Fruit fly (Drosophila melanogaster) whole organism, embryonic: ENCODE data around the gene ND-13A.

Experiments used
- Abd-B ChIP-seq: fragments of 200-800 bp; sonication (Bioruptor generic); optimal IDR thresholded peaks from 2 replicates; lab custom pipeline; 2018; ENCODE audit warnings: missing biosample characterization, mild to moderate bottlenecking, missing genetic modification characterization, moderate library complexity
- Awh ChIP-seq: fragments of 200-800 bp; sonication (Bioruptor generic); IDR thresholded peaks from 2 replicates; pipeline ENCODE4, ENCODE4 v1.3.6; 2022; ENCODE audit warnings: missing biosample characterization, missing genetic modification characterization
- B-H2 ChIP-seq: fragments of 200-800 bp; sonication (Bioruptor generic); optimal IDR thresholded peaks from 2 replicates; lab custom pipeline; 2018; ENCODE audit warnings: missing biosample characterization, mild to moderate bottlenecking, missing genetic modification characterization
- Bdp1 ChIP-seq: fragments of 200-800 bp; sonication (Bioruptor generic); optimal IDR thresholded peaks from 3 replicates; lab custom pipeline; 2016; ENCODE audit warnings: missing biosample characterization, missing genetic modification characterization
- Bgb ChIP-seq: fragments of 200-800 bp; sonication (Bioruptor generic); IDR thresholded peaks from 2 replicates; pipeline ENCODE4 v1.3.6; 2022; ENCODE audit warnings: missing biosample characterization, missing genetic modification characterization; ENCODE audit not compliant: partially characterized antibody
- Blimp-1 ChIP-seq: fragments of 200-800 bp; sonication (Bioruptor generic); optimal IDR thresholded peaks from 3 replicates; lab custom pipeline; 2018; ENCODE audit warnings: missing biosample characterization, missing genetic modification characterization, mild to moderate bottlenecking, moderate library complexity, missing genetic modification reagents
- CG10321 ChIP-seq: fragments of 200-800 bp; sonication (Bioruptor generic); IDR thresholded peaks from 2 replicates; pipeline ENCODE4 v1.3.6; 2022; ENCODE audit warnings: missing biosample characterization, missing genetic modification characterization
- CG10431 ChIP-seq: fragments of 200-800 bp; sonication (Bioruptor generic); optimal IDR thresholded peaks from 3 replicates; lab custom pipeline; 2018; ENCODE audit warnings: missing biosample characterization, mild to moderate bottlenecking, missing genetic modification characterization
- CG12104 ChIP-seq: fragments of 200-800 bp; sonication (Bioruptor generic); optimal IDR thresholded peaks from 3 replicates; lab custom pipeline; 2016; ENCODE audit warnings: missing biosample characterization, missing genetic modification characterization
- CG12236 ChIP-seq: fragments of 200-800 bp; sonication (Bioruptor generic); optimal IDR thresholded peaks from 2 replicates; lab custom pipeline; 2016; ENCODE audit warnings: missing biosample characterization, missing genetic modification characterization
- CG12299 ChIP-seq: fragments of 200-800 bp; sonication (Bioruptor generic); optimal IDR thresholded peaks from 2 replicates; lab custom pipeline; 2018; ENCODE audit warnings: missing biosample characterization, mild to moderate bottlenecking, missing genetic modification characterization
- CG12391 ChIP-seq: fragments of 200-800 bp; sonication (Bioruptor generic); optimal IDR thresholded peaks from 3 replicates; lab custom pipeline; 2018; ENCODE audit warnings: missing biosample characterization, mild to moderate bottlenecking, missing genetic modification characterization, moderate library complexity
- CG17361 ChIP-seq: fragments of 200-800 bp; sonication (Bioruptor generic); IDR thresholded peaks from 3 replicates; pipeline ENCODE4 v1.3.6; 2022; ENCODE audit warnings: missing biosample characterization, missing genetic modification characterization
- CG34422 ChIP-seq: fragments of 200-800 bp; sonication (Bioruptor generic); IDR thresholded peaks from 3 replicates; pipeline ENCODE4 v1.3.6; 2022; ENCODE audit warnings: missing biosample characterization, missing genetic modification characterization
- CG8359 ChIP-seq: fragments of 200-800 bp; sonication (Bioruptor generic); optimal IDR thresholded peaks from 2 replicates; lab custom pipeline; 2017; ENCODE audit warnings: missing biosample characterization, mild to moderate bottlenecking, missing genetic modification characterization, borderline replicate concordance
- CG9437 ChIP-seq: fragments of 200-800 bp; sonication (Bioruptor generic); optimal IDR thresholded peaks from 2 replicates; lab custom pipeline; 2018; ENCODE audit warnings: missing biosample characterization, mild to moderate bottlenecking, missing genetic modification characterization
- CG9727 ChIP-seq: fragments of 200-800 bp; sonication (Bioruptor generic); optimal IDR thresholded peaks from 3 replicates; lab custom pipeline; 2017; ENCODE audit warnings: missing biosample characterization, mild to moderate bottlenecking, missing genetic modification characterization
- Chrac-16 ChIP-seq: fragments of 200-800 bp; sonication (Bioruptor generic); optimal IDR thresholded peaks from 3 replicates; lab custom pipeline; 2016; ENCODE audit warnings: missing biosample characterization, missing genetic modification characterization
- D19A ChIP-seq: fragments of 200-800 bp; optimal IDR thresholded peaks from 3 replicates; lab custom pipeline; 2019; ENCODE audit warnings: missing biosample characterization, mild to moderate bottlenecking, missing genetic modification characterization, moderate library complexity
- Drgx ChIP-seq: fragments of 200-800 bp; sonication (Bioruptor generic); IDR thresholded peaks from 2 replicates; pipeline ENCODE4 v1.3.6; 2022; ENCODE audit warnings: missing biosample characterization, missing genetic modification characterization
- E2f1 ChIP-seq: fragments of 200-800 bp; sonication (Bioruptor generic); IDR thresholded peaks from 2 replicates; pipeline ENCODE4 v1.3.6; 2022; ENCODE audit warnings: missing biosample characterization, missing genetic modification characterization
- Gsc ChIP-seq: fragments of 200-800 bp; sonication (Bioruptor generic); IDR thresholded peaks from 2 replicates; pipeline ENCODE4 v1.3.6; 2022; ENCODE audit warnings: missing biosample characterization, missing genetic modification characterization
- H15 ChIP-seq: fragments of 200-800 bp; sonication (Bioruptor generic); IDR thresholded peaks from 3 replicates; pipeline ENCODE4 v1.3.6; 2022; ENCODE audit warnings: missing biosample characterization, missing genetic modification characterization
- HLH3B ChIP-seq: fragments of 200-800 bp; sonication (Bioruptor generic); IDR thresholded peaks from 2 replicates; pipeline ENCODE4 v1.3.6; 2022; ENCODE audit warnings: missing biosample characterization, missing genetic modification characterization
- Hr51 ChIP-seq, 2 experiments: fragments of 200-800 bp; sonication (Bioruptor generic); optimal IDR thresholded peaks; 2 replicates in 1 of 2; 3 replicates in 1 of 2; lab custom pipeline; 2016 to 2018; ENCODE audit warnings: missing biosample characterization in 2 of 2, missing genetic modification characterization in 2 of 2, mild to moderate bottlenecking in 1 of 2, moderate library complexity in 1 of 2
- Lim3 ChIP-seq: fragments of 200-800 bp; sonication (Bioruptor generic); IDR thresholded peaks from 2 replicates; pipeline ENCODE4 v1.3.6; 2022; ENCODE audit warnings: missing biosample characterization, missing genetic modification characterization
- Oli ChIP-seq: fragments of 200-800 bp; sonication (Bioruptor generic); optimal IDR thresholded peaks from 2 replicates; lab custom pipeline; 2018; ENCODE audit warnings: missing biosample characterization, mild to moderate bottlenecking, missing genetic modification characterization, moderate library complexity
- PHDP ChIP-seq: fragments of 200-800 bp; sonication (Bioruptor generic); optimal IDR thresholded peaks from 3 replicates; lab custom pipeline; 2018; ENCODE audit warnings: missing biosample characterization, mild to moderate bottlenecking, missing genetic modification characterization, moderate library complexity
- Sin3A ChIP-seq: fragments of >200 bp; optimal IDR thresholded peaks from 2 replicates; lab custom pipeline; 2018
- Sox102F ChIP-seq: fragments of 200-800 bp; sonication (Bioruptor generic); optimal IDR thresholded peaks from 2 replicates; lab custom pipeline; 2018; ENCODE audit warnings: missing biosample characterization, mild to moderate bottlenecking, missing genetic modification characterization, moderate library complexity
- TFAM ChIP-seq: fragments of 200-800 bp; sonication (Bioruptor generic); optimal IDR thresholded peaks from 2 replicates; lab custom pipeline; 2017; ENCODE audit warnings: missing biosample characterization, missing genetic modification characterization, inconsistent platforms
- abd-A ChIP-seq: fragments of 200-800 bp; sonication (Bioruptor generic); optimal IDR thresholded peaks from 3 replicates; lab custom pipeline; 2019; ENCODE audit warnings: missing biosample characterization, mild to moderate bottlenecking, missing genetic modification characterization, moderate library complexity
- amos ChIP-seq: fragments of 200-800 bp; sonication (Bioruptor generic); IDR thresholded peaks from 2 replicates; pipeline ENCODE4 v1.3.6; 2022; ENCODE audit warnings: missing biosample characterization, missing genetic modification characterization; ENCODE audit not compliant: partially characterized antibody
- caup ChIP-seq: fragments of 200-800 bp; sonication (Bioruptor generic); optimal IDR thresholded peaks from 3 replicates; lab custom pipeline; 2017; ENCODE audit warnings: missing biosample characterization, mild to moderate bottlenecking, missing genetic modification characterization, moderate library complexity; ENCODE audit not compliant: severe bottlenecking
- corto ChIP-seq: fragments of 200-800 bp; sonication (Bioruptor generic); optimal IDR thresholded peaks from 2 replicates; lab custom pipeline; 2016; ENCODE audit warnings: missing biosample characterization, mild to moderate bottlenecking, missing genetic modification characterization, moderate library complexity
- dysf ChIP-seq: fragments of 200-800 bp; sonication (Bioruptor generic); IDR thresholded peaks from 3 replicates; pipeline ENCODE4 v1.3.6; 2022; ENCODE audit warnings: missing biosample characterization, missing genetic modification characterization
- grn ChIP-seq: fragments of 200-800 bp; sonication (Bioruptor generic); optimal IDR thresholded peaks from 3 replicates; lab custom pipeline; 2017; ENCODE audit warnings: missing biosample characterization, missing genetic modification characterization
- her ChIP-seq: fragments of 200-800 bp; sonication (Bioruptor generic); optimal IDR thresholded peaks from 2 replicates; lab custom pipeline; 2016; ENCODE audit warnings: missing biosample characterization, missing genetic modification characterization
- lbe ChIP-seq: fragments of 200-800 bp; sonication (Bioruptor generic); optimal IDR thresholded peaks from 2 replicates; lab custom pipeline; 2016; ENCODE audit warnings: missing biosample characterization, mild to moderate bottlenecking, missing genetic modification characterization
- nom ChIP-seq: fragments of 200-800 bp; sonication (Bioruptor generic); optimal IDR thresholded peaks from 2 replicates; lab custom pipeline; 2017; ENCODE audit warnings: missing biosample characterization, missing genetic modification characterization, mild to moderate bottlenecking, moderate library complexity, missing genetic modification reagents
- oc ChIP-seq: fragments of 200-800 bp; sonication (Bioruptor generic); optimal IDR thresholded peaks from 2 replicates; lab custom pipeline; 2018; ENCODE audit warnings: missing biosample characterization, mild to moderate bottlenecking, missing genetic modification characterization, moderate library complexity
- psq ChIP-seq: fragments of 200-800 bp; sonication (Bioruptor generic); optimal IDR thresholded peaks from 2 replicates; lab custom pipeline; 2017; ENCODE audit warnings: missing biosample characterization, missing genetic modification characterization
- sens ChIP-seq: fragments of 200-800 bp; sonication (Bioruptor generic); peaks from one replicate; lab custom pipeline; 2016; ENCODE audit warnings: missing biosample characterization, missing genetic modification characterization
- sens-2 ChIP-seq: fragments of 200-800 bp; sonication (Bioruptor generic); IDR thresholded peaks from 2 replicates; pipeline ENCODE4 v1.3.6; 2022; ENCODE audit warnings: missing biosample characterization, missing genetic modification characterization
- stc ChIP-seq: fragments of 200-800 bp; sonication (Bioruptor generic); IDR thresholded peaks from 2 replicates; pipeline ENCODE4 v1.3.6; 2022; ENCODE audit warnings: missing biosample characterization, missing genetic modification characterization
- tio ChIP-seq: fragments of 200-800 bp; sonication (Bioruptor generic); optimal IDR thresholded peaks from 2 replicates; lab custom pipeline; 2017; ENCODE audit warnings: missing biosample characterization, missing genetic modification characterization, inconsistent platforms
- tx ChIP-seq: fragments of 200-800 bp; sonication (Bioruptor generic); optimal IDR thresholded peaks from 2 replicates; lab custom pipeline; 2016; ENCODE audit warnings: missing biosample characterization, missing genetic modification characterization
- unpg ChIP-seq: fragments of 200-800 bp; sonication (Bioruptor generic); optimal IDR thresholded peaks from 3 replicates; lab custom pipeline; 2018; ENCODE audit warnings: missing biosample characterization, mild to moderate bottlenecking, missing genetic modification characterization, moderate library complexity
- wdn ChIP-seq: fragments of 200-800 bp; sonication (Bioruptor generic); IDR thresholded peaks from 2 replicates; pipeline ENCODE4 v1.3.6; 2022; ENCODE audit warnings: missing biosample characterization, missing genetic modification characterization
- zfh2 ChIP-seq: fragments of 200-800 bp; sonication (Bioruptor generic); optimal IDR thresholded peaks from 2 replicates; lab custom pipeline; 2016; ENCODE audit warnings: missing biosample characterization, missing genetic modification characterization

ND-13A gene

DNA sequence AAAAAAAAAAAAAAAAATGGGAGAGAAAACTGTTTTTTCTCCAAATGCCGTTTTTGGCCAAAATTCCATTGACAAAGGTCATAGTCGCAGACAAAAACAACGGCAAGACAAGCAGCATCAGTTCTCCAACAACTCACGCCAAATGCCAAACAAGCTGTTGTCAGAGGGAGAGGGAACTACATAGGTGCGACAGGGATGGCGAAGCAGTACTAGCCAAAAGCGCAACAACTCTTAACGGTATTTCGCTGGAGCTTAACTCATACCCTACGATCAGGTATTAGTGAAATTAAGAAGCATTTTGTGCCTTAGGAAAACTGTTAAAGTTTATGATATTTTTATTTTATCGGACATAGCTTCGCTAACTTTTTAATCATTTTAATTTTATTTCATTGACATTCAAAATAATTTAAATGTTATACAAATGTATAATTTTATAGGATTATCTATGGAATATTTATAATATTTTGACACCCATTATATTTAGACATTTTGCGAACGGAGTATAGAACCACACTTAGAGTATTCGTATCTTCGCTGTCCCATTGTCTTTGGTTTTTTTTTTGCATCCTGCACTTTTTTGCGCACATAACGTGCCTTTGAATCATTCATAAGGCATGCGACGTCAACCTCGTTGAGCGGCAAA, 19.7 kb downstream of the ND-13A start:
- TF ChIP-seq PHDP (tag; lab: Kevin White, UChicago), result no peak
- TF ChIP-seq Hr51 (GFP tag; optimal IDR thresholded peaks at IDR 0.05; lab: Kevin White, UChicago), result peak in 1 of 2 experiments; percentile 63
- no peak for TF ChIP-seq H15 (GFP tag; lab: Robert Waterston, UW)
- TF ChIP-seq CG9437 (GFP tag; lab: Kevin White, UChicago), result no peak
- TF ChIP-seq stc, result peak; percentile 18; the same call in 1 of the 2 replicates
- TF ChIP-seq psq (GFP tag; lab: Kevin White, UChicago), result no peak
- no peak for TF ChIP-seq sens-2 (GFP tag; lab: Robert Waterston, UW)
- no peak for TF ChIP-seq lbe (GFP tag; lab: Kevin White, UChicago)
- TF ChIP-seq HLH3B, result no peak
- TF ChIP-seq wdn, result no peak
- TF ChIP-seq CG17361 (GFP tag; lab: Robert Waterston, UW), result peak; percentile 35; the same call in 1 of the 3 replicates
- no peak for TF ChIP-seq CG34422 (GFP tag; lab: Robert Waterston, UW)
- TF ChIP-seq grn, result no peak
- TF ChIP-seq corto, result no peak
- no peak for TF ChIP-seq Bgb (GFP tag; lab: Robert Waterston, UW)
- TF ChIP-seq Drgx (GFP tag; lab: Robert Waterston, UW), result peak; percentile 87
- peak; percentile 62 for TF ChIP-seq Sox102F (GFP tag; lab: Kevin White, UChicago)
- no peak for TF ChIP-seq CG10431 (GFP tag; lab: Kevin White, UChicago)
- TF ChIP-seq B-H2 (GFP tag; lab: Kevin White, UChicago), result no peak
- TF ChIP-seq abd-A (tag; lab: Kevin White, UChicago), result no peak
- no peak for TF ChIP-seq Sin3A
- TF ChIP-seq TFAM (GFP tag; lab: Kevin White, UChicago), result no peak
- TF ChIP-seq unpg, result peak; percentile 2
- TF ChIP-seq zfh2 (GFP tag; lab: Kevin White, UChicago), result no peak
- no peak for TF ChIP-seq tio (GFP tag; lab: Kevin White, UChicago)
- peak; percentile 65 for TF ChIP-seq nom (GFP tag; lab: Kevin White, UChicago)
- TF ChIP-seq Gsc, result no peak
- no peak for TF ChIP-seq dysf (GFP tag; lab: Robert Waterston, UW)
- no peak for TF ChIP-seq caup (GFP tag; lab: Kevin White, UChicago)
- TF ChIP-seq D19A (tag; lab: Kevin White, UChicago), result peak; percentile 48
- TF ChIP-seq sens (GFP tag; lab: Kevin White, UChicago), result peak; percentile 59
- TF ChIP-seq Blimp-1 (GFP tag; lab: Kevin White, UChicago), result no peak
- no peak for TF ChIP-seq CG12236 (GFP tag; lab: Kevin White, UChicago)
- TF ChIP-seq Lim3 (GFP tag; lab: Robert Waterston, UW), result no peak
- TF ChIP-seq Bdp1 (GFP tag; lab: Kevin White, UChicago), result no peak
- TF ChIP-seq E2f1 (GFP tag; lab: Robert Waterston, UW), result no peak
- no peak for TF ChIP-seq tx
- no peak for TF ChIP-seq CG9727 (GFP tag; lab: Kevin White, UChicago)
- no peak for TF ChIP-seq CG12104
- no peak for TF ChIP-seq Abd-B (GFP tag; lab: Kevin White, UChicago)
- TF ChIP-seq CG12299 (tag; lab: Kevin White, UChicago), result no peak
- no peak for TF ChIP-seq amos (GFP tag; lab: Robert Waterston, UW)
- TF ChIP-seq Awh (GFP tag; lab: Robert Waterston, UW), result no peak
- peak; percentile 39 for TF ChIP-seq oc (tag; lab: Kevin White, UChicago)
- no peak for TF ChIP-seq her (GFP tag; lab: Kevin White, UChicago)
- peak; percentile 16 for TF ChIP-seq CG12391
- TF ChIP-seq CG10321 (GFP tag; lab: Robert Waterston, UW), result no peak
- TF ChIP-seq Chrac-16 (GFP tag; lab: Kevin White, UChicago), result no peak
- peak; percentile 32 for TF ChIP-seq Oli
- TF ChIP-seq CG8359 (GFP tag; lab: Kevin White, UChicago), result no peak
